Fruit fly (Drosophila melanogaster): ENCODE results near the gene jvl.

jvl gene

dm6 chr3R:14716188-14717075 lies 24.9 kb upstream of the jvl start (continued):
- TF ChIP-seq gem (tag; optimal IDR thresholded peaks at IDR 0.05) (peak; percentile 50), Six4 (GFP tag; optimal IDR thresholded peaks at IDR 0.05) (no peak), CG2875 (GFP tag; optimal IDR thresholded peaks at IDR 0.05) (no peak), HLH3B (GFP tag; IDR thresholded peaks at IDR 0.05) (peak; percentile 10; the same call in 1 of the 2 replicates), D19A (tag; optimal IDR thresholded peaks at IDR 0.05) (peak; percentile 98), sqz (GFP tag; optimal IDR thresholded peaks at IDR 0.05) (peak; percentile 35), CG18262 (tag; optimal IDR thresholded peaks at IDR 0.05) (peak; percentile 65), Opbp (GFP tag; IDR thresholded peaks at IDR 0.05; ENCODE audit: partially characterized antibody) (no peak), trh (GFP tag; optimal IDR thresholded peaks at IDR 0.05) (no peak), twi (tag; optimal IDR thresholded peaks at IDR 0.05) (peak; percentile 76), CG2199 (GFP tag; IDR thresholded peaks at IDR 0.05) (peak; percentile 72; the same call in 1 of the 3 replicates), bigmax (GFP tag; optimal IDR thresholded peaks at IDR 0.05) (no peak), CG4707 (GFP tag; optimal IDR thresholded peaks at IDR 0.05) (no peak), CG2120 (GFP tag; optimal IDR thresholded peaks at IDR 0.05) (no peak), Ets65A (GFP tag) (no peak), pum (GFP tag; optimal IDR thresholded peaks at IDR 0.05) (no peak), MTF-1 (GFP tag; optimal IDR thresholded peaks at IDR 0.05; ENCODE audit: borderline replicate concordance) (no peak), Camta (GFP tag; optimal IDR thresholded peaks at IDR 0.05) (no peak), CG1832 (GFP tag; optimal IDR thresholded peaks at IDR 0.05) (no peak), CG2678 (tag; optimal IDR thresholded peaks at IDR 0.05) (peak; percentile 17), CG8089 (GFP tag; optimal IDR thresholded peaks at IDR 0.05) (no peak), CG2712 (tag; optimal IDR thresholded peaks at IDR 0.05) (peak; percentile 44), CG18764 (GFP tag; optimal IDR thresholded peaks at IDR 0.05) (no peak), shn (GFP tag; optimal IDR thresholded peaks at IDR 0.05) (no peak), YL-1 (GFP tag; optimal IDR thresholded peaks at IDR 0.05) (no peak), Awh (GFP tag; IDR thresholded peaks at IDR 0.05) (peak; percentile 21; the same call in 1 of the 2 replicates), grn (GFP tag; optimal IDR thresholded peaks at IDR 0.05) (peak; percentile 46), Ravus (GFP tag; IDR thresholded peaks at IDR 0.05) (no peak), Hey (tag; optimal IDR thresholded peaks at IDR 0.05) (no peak), CG17912 (GFP tag; optimal IDR thresholded peaks at IDR 0.05) (no peak), da (GFP tag; optimal IDR thresholded peaks at IDR 0.05) (no peak), nmo (GFP tag; optimal IDR thresholded peaks at IDR 0.05) (peak; percentile 36), fu2 (GFP tag; optimal IDR thresholded peaks at IDR 0.05) (no peak), crol (GFP tag; IDR thresholded peaks at IDR 0.05) (peak; percentile 70), dmrt11E (tag; optimal IDR thresholded peaks at IDR 0.05) (peak; percentile 53), abd-A (tag; optimal IDR thresholded peaks at IDR 0.05) (peak; percentile 73), bsh (GFP tag; optimal IDR thresholded peaks at IDR 0.05) (peak in 1 of 2 experiments; percentile 11), vvl (GFP tag; IDR thresholded peaks at IDR 0.05) (0 out of 2 replicates have a peak, but pooled peaks have one; percentile 6), al (GFP tag; IDR thresholded peaks at IDR 0.05) (no peak), Gsc (GFP tag; IDR thresholded peaks at IDR 0.05) (no peak), CG2202 (tag; optimal IDR thresholded peaks at IDR 0.05) (no peak), CG9215 (GFP tag; IDR thresholded peaks at IDR 0.05) (no peak), tio (GFP tag; optimal IDR thresholded peaks at IDR 0.05) (no peak), slp2 (GFP tag; optimal IDR thresholded peaks at IDR 0.05) (no peak), CG6813 (GFP tag; optimal IDR thresholded peaks at IDR 0.05) (no peak), grau (tag; optimal IDR thresholded peaks at IDR 0.05) (peak; percentile 16), ap (GFP tag; IDR thresholded peaks at IDR 0.05) (no peak), CG7839 (tag; optimal IDR thresholded peaks at IDR 0.05) (peak; percentile 15), CG13296 (GFP tag; optimal IDR thresholded peaks at IDR 0.05) (no peak)

Measured in whole organism, embryonic.